Worm (Caenorhabditis elegans) whole organism, young adult: ENCODE data around the gene cdh-9.

Experiments used
- F55B11.4 ChIP-seq: sonication (generic microtip); optimal IDR thresholded peaks from 2 replicates; lab custom pipeline; 2016; ENCODE audit warnings: missing compliant biosample characterization, missing genetic modification characterization, borderline replicate concordance; ENCODE audit not compliant: insufficient read depth
- akir-1 ChIP-seq: fragments of 200-800 bp; sonication (Bioruptor generic); optimal IDR thresholded peaks from 2 replicates; lab custom pipeline; 2018; ENCODE audit warnings: mild to moderate bottlenecking, missing genetic modification characterization, moderate library complexity, missing compliant biosample characterization
- ceh-100 ChIP-seq: fragments of 200-800 bp; sonication (Bioruptor generic); IDR thresholded peaks from 2 replicates; pipeline ENCODE4 v1.3.6; 2022; ENCODE audit warnings: missing genetic modification reagents, missing genetic modification characterization, missing compliant biosample characterization
- efl-1 ChIP-seq: fragments of 150-350 bp; optimal IDR thresholded peaks from 2 replicates; lab custom pipeline; 2014; ENCODE audit warnings: missing biosample characterization, missing genetic modification reagents, missing genetic modification characterization
- gei-17 ChIP-seq: fragments of 200-800 bp; sonication (Bioruptor generic); optimal IDR thresholded peaks from 2 replicates; lab custom pipeline; 2018; ENCODE audit warnings: mild to moderate bottlenecking, missing genetic modification characterization, missing compliant biosample characterization
- lag-1 ChIP-seq: fragments of 200-800 bp; sonication (Bioruptor generic); IDR thresholded peaks from 2 replicates; pipeline ENCODE4 v1.3.6; 2022; ENCODE audit warnings: missing genetic modification reagents, missing genetic modification characterization, missing compliant biosample characterization
- lsl-1 ChIP-seq: fragments of 200-800 bp; sonication (Bioruptor generic); optimal IDR thresholded peaks from 2 replicates; lab custom pipeline; 2018; ENCODE audit warnings: mild to moderate bottlenecking, missing genetic modification characterization, moderate library complexity, missing compliant biosample characterization
- mxl-1 ChIP-seq: sonication (generic microtip); optimal IDR thresholded peaks from 2 replicates; lab custom pipeline; 2016; ENCODE audit warnings: missing genetic modification characterization, missing compliant biosample characterization
- pha-4 ChIP-seq: fragments of 150-350 bp; sonication (generic microtip); optimal IDR thresholded peaks from 2 replicates; lab custom pipeline; 2014; ENCODE audit warnings: missing biosample characterization, missing genetic modification reagents, missing genetic modification characterization
- sdz-38 ChIP-seq: sonication (generic microtip); optimal IDR thresholded peaks from 2 replicates; lab custom pipeline; 2016; ENCODE audit warnings: missing genotype, missing genetic modification characterization, missing compliant biosample characterization
- unc-62 ChIP-seq: fragments of 150-350 bp; optimal IDR thresholded peaks from 2 replicates; lab custom pipeline; 2014; ENCODE audit warnings: missing biosample characterization, missing genetic modification reagents, missing genetic modification characterization

- no peak for TF ChIP-seq ceh-100 (GFP tag; lab: Robert Waterston, UW)
- no peak for TF ChIP-seq pha-4 (tag; lab: Kevin White, UChicago)
- no peak for TF ChIP-seq gei-17
- no peak for TF ChIP-seq lsl-1 (GFP tag; lab: Kevin White, UChicago)
- no peak for TF ChIP-seq sdz-38 (tag; lab: Kevin White, UChicago)
- no peak for TF ChIP-seq efl-1 (GFP tag; lab: Kevin White, UChicago)
- TF ChIP-seq mxl-1 (tag; lab: Kevin White, UChicago), result no peak
- TF ChIP-seq lag-1, result no peak
- TF ChIP-seq unc-62, result no peak
- no peak for TF ChIP-seq akir-1 (GFP tag; lab: Kevin White, UChicago)
- TF ChIP-seq F55B11.4 (tag; lab: Kevin White, UChicago), result no peak
These were observed 18.2 kb downstream of the cdh-9 start, which contains the start of gene ain-1 for ce11 chrX:16613266-16613665.
